Fruit fly (Drosophila melanogaster): ENCODE results near the gene eco.

The eco gene

DNA sequence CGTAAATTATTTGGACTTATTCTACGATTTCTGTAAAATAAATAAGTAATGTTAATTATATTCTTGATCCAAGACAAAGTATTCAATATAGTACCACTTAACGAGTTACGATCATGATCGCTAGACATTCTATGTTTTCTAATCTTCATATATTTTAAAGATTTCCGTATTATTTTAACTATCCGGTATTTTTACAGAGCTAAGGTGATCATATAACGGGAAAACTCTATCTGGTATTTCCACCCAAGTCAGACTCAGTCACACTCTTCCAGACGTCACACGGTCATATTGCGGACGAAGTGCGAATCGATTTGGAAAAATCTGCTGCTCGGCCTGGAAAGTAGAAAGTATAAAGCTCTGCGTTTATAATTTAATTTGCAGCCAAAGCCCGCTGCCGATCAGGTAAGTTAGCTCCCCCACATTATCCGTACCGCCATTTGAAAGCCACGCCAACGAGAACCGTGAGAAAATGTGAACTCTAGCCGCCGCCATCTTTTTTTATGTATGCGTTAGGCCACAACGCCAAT, at the start of gene eco, which contains the start of gene lark:
TSS of gene eco (minus strand) at position 125 of the 527 bp plus-strand sequence.
TSS of gene lark (plus strand) at position 51 of the 527 bp plus-strand sequence.
- TF ChIP-seq cnc (optimal IDR thresholded peaks at IDR 0.05), result no peak
- peak; percentile 67 for TF ChIP-seq bab1 (GFP tag; optimal IDR thresholded peaks at IDR 0.05)
- TF ChIP-seq Crg-1 (GFP tag; optimal IDR thresholded peaks at IDR 0.05), result no peak
- peak; percentile 3 for TF ChIP-seq CG12768 (GFP tag; optimal IDR thresholded peaks at IDR 0.05)
- TF ChIP-seq CG5204 (GFP tag; optimal IDR thresholded peaks at IDR 0.05), result no peak
- TF ChIP-seq toe (GFP tag; optimal IDR thresholded peaks at IDR 0.05), result no peak
- TF ChIP-seq CG14711 (tag; optimal IDR thresholded peaks at IDR 0.05), result peak; percentile 61
- TF ChIP-seq CG11617 (GFP tag; optimal IDR thresholded peaks at IDR 0.05), result no peak
- no peak for TF ChIP-seq tj (GFP tag; optimal IDR thresholded peaks at IDR 0.05)
- TF ChIP-seq Mnt (GFP tag; optimal IDR thresholded peaks at IDR 0.05), result peak; percentile 11
- TF ChIP-seq ovo (GFP tag; optimal IDR thresholded peaks at IDR 0.05), result no peak
- no peak for TF ChIP-seq Hr96 (GFP tag; optimal IDR thresholded peaks at IDR 0.05)
- no peak for TF ChIP-seq CG33017 (tag; optimal IDR thresholded peaks at IDR 0.05)
- TF ChIP-seq pad (GFP tag; optimal IDR thresholded peaks at IDR 0.05), result no peak
- no peak for TF ChIP-seq CG7101 (tag; optimal IDR thresholded peaks at IDR 0.05)
- TF ChIP-seq kay (GFP tag; ENCODE audit: borderline replicate concordance), result no peak
- TF ChIP-seq Clk (GFP tag; optimal IDR thresholded peaks at IDR 0.05), result no peak
- TF ChIP-seq CG1620 (GFP tag; optimal IDR thresholded peaks at IDR 0.05), result no peak
- TF ChIP-seq CG7045 (GFP tag; optimal IDR thresholded peaks at IDR 0.05), result no peak
- TF ChIP-seq cic (GFP tag; optimal IDR thresholded peaks at IDR 0.05), result no peak

dm6 chr3L:7387814-7388213, 48.7 kb upstream of the eco start, which contains the start of gene CG8564:
Gene CG8564, minus strand, starts transcription at chr3L:7387914.
- no peak for TF ChIP-seq ovo (GFP tag; optimal IDR thresholded peaks at IDR 0.05)
- TF ChIP-seq kay (GFP tag; ENCODE audit: borderline replicate concordance), result no peak
- no peak for TF ChIP-seq CG7045 (GFP tag; optimal IDR thresholded peaks at IDR 0.05)

DNA sequence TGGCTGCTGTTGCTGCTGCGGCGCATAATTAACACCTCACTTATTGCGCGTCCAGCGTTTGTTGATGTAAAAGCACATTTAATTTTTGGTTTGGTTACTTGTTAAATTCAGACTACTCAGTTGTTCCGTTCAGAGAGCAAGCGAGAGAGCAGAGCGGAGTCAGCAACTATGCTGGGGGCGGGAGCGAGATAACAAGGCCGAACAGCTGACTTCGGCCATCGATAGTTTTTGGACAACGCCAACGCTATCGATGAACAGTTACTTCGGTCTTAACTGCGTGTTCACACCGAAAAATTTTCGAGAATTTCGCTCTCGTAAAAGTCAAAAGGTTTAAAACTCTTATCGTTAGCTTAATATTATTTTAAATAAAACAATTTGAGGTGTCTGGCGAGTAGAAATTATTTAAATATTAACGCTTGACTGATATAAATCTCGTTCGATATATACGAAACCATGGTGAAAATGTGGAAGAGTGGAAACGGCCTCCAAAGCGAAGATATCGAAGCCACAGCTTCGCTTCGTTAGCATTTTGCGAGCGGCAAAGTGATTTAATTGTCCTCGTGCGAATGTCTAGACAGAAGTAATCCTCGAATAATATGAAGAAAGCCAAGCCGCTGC, 42.3 kb upstream of the eco start, which contains the start of the genes SMSr and smid:
TSS of gene SMSr (minus strand) at position 116 of the 618 bp plus-strand sequence.
TSS of gene smid (plus strand) at position 256 of the 618 bp plus-strand sequence.
- peak; percentile 53 for TF ChIP-seq ovo (GFP tag; optimal IDR thresholded peaks at IDR 0.05)
- no peak for TF ChIP-seq toe (GFP tag; optimal IDR thresholded peaks at IDR 0.05)
- TF ChIP-seq CG12768 (GFP tag; optimal IDR thresholded peaks at IDR 0.05), result peak; percentile 19
- TF ChIP-seq CG14711 (tag; optimal IDR thresholded peaks at IDR 0.05), result peak; percentile 9
- peak; percentile 91 for TF ChIP-seq kay (GFP tag; ENCODE audit: borderline replicate concordance)
- peak; percentile 43 for TF ChIP-seq Crg-1 (GFP tag; optimal IDR thresholded peaks at IDR 0.05)
- peak; percentile 51 for TF ChIP-seq CG5204 (GFP tag; optimal IDR thresholded peaks at IDR 0.05)
- peak; percentile 45 for TF ChIP-seq pad (GFP tag; optimal IDR thresholded peaks at IDR 0.05)
- TF ChIP-seq Mnt (GFP tag; optimal IDR thresholded peaks at IDR 0.05), result peak; percentile 67
- TF ChIP-seq CG11617 (GFP tag; optimal IDR thresholded peaks at IDR 0.05), result peak; percentile 61
- TF ChIP-seq Hr96 (GFP tag; optimal IDR thresholded peaks at IDR 0.05), result peak; percentile 66
- TF ChIP-seq tj (GFP tag; optimal IDR thresholded peaks at IDR 0.05), result peak; percentile 97
- peak; percentile 0 for TF ChIP-seq CG33017 (tag; optimal IDR thresholded peaks at IDR 0.05)
- no peak for TF ChIP-seq cnc (optimal IDR thresholded peaks at IDR 0.05)
- TF ChIP-seq bab1 (GFP tag; optimal IDR thresholded peaks at IDR 0.05), result peak; percentile 55
- no peak for TF ChIP-seq Clk (GFP tag; optimal IDR thresholded peaks at IDR 0.05)
- TF ChIP-seq cic (GFP tag; optimal IDR thresholded peaks at IDR 0.05), result no peak
- TF ChIP-seq CG1620 (GFP tag; optimal IDR thresholded peaks at IDR 0.05), result peak; percentile 64
- peak; percentile 46 for TF ChIP-seq CG7101 (tag; optimal IDR thresholded peaks at IDR 0.05)
- peak; percentile 23 for TF ChIP-seq CG7045 (GFP tag; optimal IDR thresholded peaks at IDR 0.05)

- TF ChIP-seq cic (GFP tag; optimal IDR thresholded peaks at IDR 0.05), result peak; percentile 13
- no peak for TF ChIP-seq CG7101 (tag; optimal IDR thresholded peaks at IDR 0.05)
Observed at dm6 chr3L:7380395-7380794, 41.3 kb upstream of the eco start.

DNA sequence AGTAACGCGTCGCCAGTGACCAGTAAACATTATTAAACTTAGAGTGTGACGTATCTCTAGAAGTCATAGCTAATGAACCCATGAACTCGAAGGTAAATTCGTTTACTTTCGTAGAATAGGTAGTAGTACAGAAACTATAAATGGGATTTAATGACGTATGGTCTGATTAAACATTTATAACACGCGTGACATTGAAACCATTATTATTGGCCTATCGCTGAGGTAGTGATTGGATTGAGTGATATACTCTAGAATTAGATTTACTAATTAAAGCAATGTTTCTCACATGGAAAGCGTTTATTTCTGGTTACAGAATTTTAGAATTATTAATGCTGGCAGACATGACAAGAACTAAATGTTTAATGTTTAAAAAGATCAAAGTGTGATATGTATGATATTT, 37.7 kb upstream of the eco start:
- TF ChIP-seq tj (GFP tag; optimal IDR thresholded peaks at IDR 0.05), result no peak
- no peak for TF ChIP-seq CG12768 (GFP tag; optimal IDR thresholded peaks at IDR 0.05)
- no peak for TF ChIP-seq kay (GFP tag; ENCODE audit: borderline replicate concordance)
- TF ChIP-seq cnc (optimal IDR thresholded peaks at IDR 0.05), result no peak
- TF ChIP-seq Hr96 (GFP tag; optimal IDR thresholded peaks at IDR 0.05), result no peak
- no peak for TF ChIP-seq toe (GFP tag; optimal IDR thresholded peaks at IDR 0.05)
- TF ChIP-seq CG5204 (GFP tag; optimal IDR thresholded peaks at IDR 0.05), result no peak
- no peak for TF ChIP-seq ovo (GFP tag; optimal IDR thresholded peaks at IDR 0.05)
- no peak for TF ChIP-seq cic (GFP tag; optimal IDR thresholded peaks at IDR 0.05)
- no peak for TF ChIP-seq CG1620 (GFP tag; optimal IDR thresholded peaks at IDR 0.05)

dm6 chr3L:7376151-7376550, 37.0 kb upstream of the eco start:
- TF ChIP-seq cic (GFP tag; optimal IDR thresholded peaks at IDR 0.05), result no peak
- no peak for TF ChIP-seq Mnt (GFP tag; optimal IDR thresholded peaks at IDR 0.05)

DNA sequence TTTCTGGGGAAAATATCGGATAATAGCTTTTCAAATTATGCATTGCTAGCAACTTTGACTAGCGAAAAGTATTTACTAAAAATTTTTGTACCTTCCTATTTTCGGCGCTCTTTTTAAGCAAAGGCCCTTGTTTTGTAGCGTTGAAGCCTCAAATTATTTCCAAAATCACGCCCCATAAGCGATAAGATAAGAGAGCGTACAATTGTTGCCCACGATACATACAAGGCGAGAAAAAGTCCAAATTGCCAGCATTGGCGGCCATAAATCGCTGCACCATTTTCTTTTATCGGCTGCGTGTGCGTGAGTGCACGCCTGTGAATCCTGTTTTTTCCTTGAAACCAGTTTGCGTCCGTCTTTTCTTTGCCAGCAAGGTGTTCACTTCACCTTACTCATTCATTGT, 32.1 kb upstream of the eco start:
- TF ChIP-seq Hr96 (GFP tag; optimal IDR thresholded peaks at IDR 0.05), result no peak
- TF ChIP-seq kay (GFP tag; ENCODE audit: borderline replicate concordance), result peak; percentile 46
- no peak for TF ChIP-seq CG7101 (tag; optimal IDR thresholded peaks at IDR 0.05)

Data from whole organism, adult.